Worm (Caenorhabditis elegans): Measurements from ENCODE around the gene Y102A11A.3.

DNA sequence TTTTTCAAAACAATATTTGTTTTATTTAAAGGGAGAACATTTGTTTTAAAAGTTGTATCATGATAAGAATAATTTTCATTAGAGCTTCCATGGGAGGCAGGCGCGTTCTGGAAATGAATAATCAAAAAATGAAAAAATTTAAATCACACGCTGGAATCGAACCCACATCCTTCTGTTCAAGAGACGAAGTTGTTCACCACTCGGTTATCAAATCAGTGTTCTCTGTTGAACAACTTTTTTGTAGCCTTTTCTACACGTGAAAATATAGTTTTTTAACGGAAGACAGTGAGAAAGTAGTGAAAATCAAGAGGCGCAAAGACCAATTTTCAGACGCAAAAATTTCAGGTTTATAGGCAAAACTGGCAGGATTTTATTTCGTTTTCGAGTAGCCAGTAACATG is 46.2 kb upstream of the Y102A11A.3 start:
- TF ChIP-seq him-1 (tag; optimal IDR thresholded peaks at IDR 0.05) (no peak), nhr-120 (GFP tag; IDR thresholded peaks at IDR 0.05) (no peak)
